Worm (Caenorhabditis elegans): ENCODE measurements around the gene tbc-6.
A peak's percentile ranks its signal among the peaks of the same experiment; 100 is the strongest.

DNA sequence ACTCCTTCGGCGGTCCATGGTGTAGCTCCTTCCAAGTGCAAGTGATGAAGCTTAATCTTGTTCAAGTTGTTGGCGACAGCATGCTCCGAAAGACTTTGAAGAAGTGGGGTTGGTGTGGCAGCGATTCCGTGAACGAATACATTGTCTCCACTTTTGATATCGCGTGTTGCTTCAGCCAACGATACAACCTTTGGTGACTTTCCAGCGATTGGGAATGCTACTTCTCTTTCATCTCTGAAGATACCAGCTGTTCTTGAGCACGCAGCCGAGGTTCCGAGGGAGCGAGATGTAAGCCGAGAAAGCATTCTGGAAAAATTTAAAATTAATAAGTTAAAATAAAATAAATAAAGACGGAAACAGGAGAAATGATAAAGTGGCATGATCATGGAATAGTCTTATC is 42.2 kb downstream of the tbc-6 start, which contains the start of gene acer-1:
- TF ChIP-seq ztf-7 (tag; optimal IDR thresholded peaks at IDR 0.05): no peak
- no peak for TF ChIP-seq spr-3 (GFP tag; optimal IDR thresholded peaks at IDR 0.05)
- no peak for TF ChIP-seq madf-5 (GFP tag; IDR thresholded peaks at IDR 0.05)
- TF ChIP-seq unc-39 (tag; optimal IDR thresholded peaks at IDR 0.05): no peak
- TF ChIP-seq nhr-6 (tag; optimal IDR thresholded peaks at IDR 0.05): no peak
- TF ChIP-seq nhr-25 (tag; optimal IDR thresholded peaks at IDR 0.05; ENCODE audit: borderline replicate concordance, insufficient read depth): no peak
- TF ChIP-seq spr-1 (tag; optimal IDR thresholded peaks at IDR 0.05): no peak
- no peak for TF ChIP-seq nhr-41 (GFP tag; IDR thresholded peaks at IDR 0.05)
- no peak for TF ChIP-seq daf-12 (tag; optimal IDR thresholded peaks at IDR 0.05)
- TF ChIP-seq nhr-42 (GFP tag; IDR thresholded peaks at IDR 0.05): no peak
- no peak for TF ChIP-seq lir-3 (tag; optimal IDR thresholded peaks at IDR 0.05)
- peak; percentile 81 for TF ChIP-seq ama-1 (optimal IDR thresholded peaks at IDR 0.05)
- no peak for TF ChIP-seq snpc-4 (tag; optimal IDR thresholded peaks at IDR 0.05)

Measured in whole organism, L4 larva.